Worm (Caenorhabditis elegans) whole organism, young adult: ENCODE data around the gene thn-1.

Source experiments
- B0019.2 ChIP-seq: fragments of 200-800 bp; sonication (Bioruptor generic); conservative IDR thresholded peaks from 2 replicates; pipeline ENCODE4 v1.3.6; 2022; ENCODE audit warnings: missing genetic modification reagents, missing genetic modification characterization, missing compliant biosample characterization
- B0261.1 ChIP-seq: sonication (generic microtip); optimal IDR thresholded peaks from 2 replicates; lab custom pipeline; 2016; ENCODE audit warnings: mild to moderate bottlenecking, missing genetic modification characterization, moderate library complexity, missing compliant biosample characterization
- B0336.3 ChIP-seq: fragments of 200-800 bp; sonication (Bioruptor generic); IDR thresholded peaks from 2 replicates; pipeline ENCODE4 v1.3.6; 2022; ENCODE audit warnings: missing genetic modification characterization, missing compliant biosample characterization
- F22D6.2 ChIP-seq: sonication (generic microtip); optimal IDR thresholded peaks from 2 replicates; lab custom pipeline; 2016; ENCODE audit warnings: mild to moderate bottlenecking, missing genetic modification characterization, missing compliant biosample characterization
- F37B4.10 ChIP-seq: fragments of 200-800 bp; sonication (Bioruptor generic); IDR thresholded peaks from 2 replicates; pipeline ENCODE4 v1.3.6; 2022; ENCODE audit warnings: missing genetic modification characterization, missing compliant biosample characterization
- F39B2.1 ChIP-seq: fragments of 200-800 bp; sonication (Bioruptor generic); IDR thresholded peaks from 2 replicates; pipeline ENCODE4 v1.3.6; 2022; ENCODE audit warnings: missing genetic modification reagents, missing genetic modification characterization, missing compliant biosample characterization
- F52B5.7 ChIP-seq: sonication (generic microtip); optimal IDR thresholded peaks from 2 replicates; lab custom pipeline; 2016; ENCODE audit warnings: mild to moderate bottlenecking, missing genetic modification characterization, missing compliant biosample characterization
- T07F8.4 ChIP-seq: sonication (generic microtip); optimal IDR thresholded peaks from 2 replicates; lab custom pipeline; 2016; ENCODE audit warnings: mild to moderate bottlenecking, missing genetic modification characterization, moderate library complexity, missing compliant biosample characterization
- Y67H2A.10 ChIP-seq: fragments of 200-800 bp; sonication (Bioruptor generic); conservative IDR thresholded peaks from 2 replicates; pipeline ENCODE4 v1.3.6; 2022; ENCODE audit warnings: missing genetic modification reagents, missing genetic modification characterization, missing compliant biosample characterization
- ZK185.1 ChIP-seq: sonication (generic microtip); optimal IDR thresholded peaks from 2 replicates; lab custom pipeline; 2016; ENCODE audit warnings: mild to moderate bottlenecking, missing genetic modification characterization, missing compliant biosample characterization; ENCODE audit not compliant: poor library complexity, severe bottlenecking
- akir-1 ChIP-seq: fragments of 200-800 bp; sonication (Bioruptor generic); optimal IDR thresholded peaks from 2 replicates; lab custom pipeline; 2018; ENCODE audit warnings: mild to moderate bottlenecking, missing genetic modification characterization, moderate library complexity, missing compliant biosample characterization
- aptf-3 ChIP-seq: fragments of 200-800 bp; sonication (Bioruptor generic); IDR thresholded peaks from 2 replicates; pipeline ENCODE4 v1.3.6; 2022; ENCODE audit warnings: missing genetic modification characterization, missing compliant biosample characterization
- athp-1 ChIP-seq: sonication (generic microtip); optimal IDR thresholded peaks from 2 replicates; lab custom pipeline; 2017; ENCODE audit warnings: mild to moderate bottlenecking, missing genetic modification characterization, missing compliant biosample characterization
- attf-5 ChIP-seq: fragments of 200-800 bp; sonication (Bioruptor generic); optimal IDR thresholded peaks from 2 replicates; lab custom pipeline; 2018; ENCODE audit warnings: mild to moderate bottlenecking, missing genetic modification characterization, missing compliant biosample characterization
- bed-2 ChIP-seq: fragments of 200-800 bp; sonication (Bioruptor generic); IDR thresholded peaks from 2 replicates; pipeline ENCODE4 v1.3.6; 2022; ENCODE audit warnings: missing genetic modification reagents, missing genetic modification characterization, missing compliant biosample characterization
- cebp-2 ChIP-seq: fragments of 200-800 bp; sonication (Bioruptor generic); IDR thresholded peaks from 2 replicates; pipeline ENCODE4 v1.3.6; 2022; ENCODE audit warnings: missing genetic modification characterization, missing compliant biosample characterization
- ceh-100 ChIP-seq: fragments of 200-800 bp; sonication (Bioruptor generic); IDR thresholded peaks from 2 replicates; pipeline ENCODE4 v1.3.6; 2022; ENCODE audit warnings: missing genetic modification reagents, missing genetic modification characterization, missing compliant biosample characterization
- ceh-58 ChIP-seq: fragments of 200-800 bp; sonication (Bioruptor generic); IDR thresholded peaks from 2 replicates; pipeline ENCODE4 v1.3.6; 2022; ENCODE audit warnings: missing genetic modification characterization, missing compliant biosample characterization
- efl-1 ChIP-seq: fragments of 150-350 bp; optimal IDR thresholded peaks from 2 replicates; lab custom pipeline; 2014; ENCODE audit warnings: missing biosample characterization, missing genetic modification reagents, missing genetic modification characterization
- egl-44 ChIP-seq: fragments of 200-800 bp; sonication (Bioruptor generic); IDR thresholded peaks from 2 replicates; pipeline ENCODE4 v1.3.6; 2022; ENCODE audit warnings: missing genetic modification reagents, missing genetic modification characterization, missing compliant biosample characterization
- ekl-4 ChIP-seq: fragments of 200-800 bp; sonication (Bioruptor generic); IDR thresholded peaks from 2 replicates; pipeline ENCODE4 v1.3.6; 2022; ENCODE audit warnings: missing genetic modification reagents, missing genetic modification characterization, missing compliant biosample characterization
- hlh-26 ChIP-seq: fragments of 200-800 bp; sonication (Bioruptor generic); conservative IDR thresholded peaks from 2 replicates; pipeline ENCODE4 v1.3.6; 2022; ENCODE audit warnings: missing genetic modification reagents, missing genetic modification characterization, missing compliant biosample characterization
- hmg-1.2 ChIP-seq: fragments of 200-800 bp; sonication (Bioruptor generic); IDR thresholded peaks from 2 replicates; pipeline ENCODE4 v1.3.6; 2022; ENCODE audit warnings: missing genetic modification reagents, missing genetic modification characterization, missing compliant biosample characterization
- hrde-1 ChIP-seq: sonication (generic microtip); optimal IDR thresholded peaks from 2 replicates; lab custom pipeline; 2016; ENCODE audit warnings: missing genetic modification characterization, mild to moderate bottlenecking, missing compliant biosample characterization, moderate library complexity, missing genotype, missing genetic modification reagents, borderline replicate concordance
- hsf-1 ChIP-seq: fragments of 200-800 bp; sonication (Bioruptor generic); IDR thresholded peaks from 2 replicates; pipeline ENCODE4 v1.3.6; 2022; ENCODE audit warnings: missing genetic modification reagents, missing genetic modification characterization, missing compliant biosample characterization
- lag-1 ChIP-seq: fragments of 200-800 bp; sonication (Bioruptor generic); IDR thresholded peaks from 2 replicates; pipeline ENCODE4 v1.3.6; 2022; ENCODE audit warnings: missing genetic modification reagents, missing genetic modification characterization, missing compliant biosample characterization
- let-607 ChIP-seq, 2 experiments: fragments of 200-800 bp in 1 of 2; sonication (Bioruptor generic) in 1 of 2; sonication (generic microtip) in 1 of 2; optimal IDR thresholded peaks; 2 replicates each; lab custom pipeline; 2016 to 2018; ENCODE audit warnings: mild to moderate bottlenecking in 2 of 2, missing compliant biosample characterization in 2 of 2, missing genetic modification characterization in 2 of 2, moderate library complexity in 2 of 2, missing genotype in 1 of 2
- lin-26 ChIP-seq: fragments of 200-800 bp; sonication (Bioruptor generic); IDR thresholded peaks from 2 replicates; pipeline ENCODE4 v1.3.6; 2022; ENCODE audit warnings: missing genetic modification reagents, missing genetic modification characterization, missing compliant biosample characterization
- lin-35 ChIP-seq, 3 experiments: fragments of 150-350 bp in 2 of 3; sonication (generic microtip) in 1 of 3; optimal IDR thresholded peaks; 2 replicates each; lab custom pipeline; 2014 to 2018; ENCODE audit warnings: missing biosample characterization in 3 of 3, missing genetic modification characterization in 3 of 3, missing genetic modification reagents in 3 of 3
- lin-40 ChIP-seq: sonication (generic microtip); optimal IDR thresholded peaks from 2 replicates; lab custom pipeline; 2016; ENCODE audit warnings: missing genetic modification characterization, mild to moderate bottlenecking, missing compliant biosample characterization, missing genotype, missing genetic modification reagents
- lin-54 ChIP-seq: fragments of 200-800 bp; sonication (Bioruptor generic); optimal IDR thresholded peaks from 2 replicates; lab custom pipeline; 2018; ENCODE audit warnings: mild to moderate bottlenecking, missing genetic modification characterization, missing compliant biosample characterization
- lir-1 ChIP-seq: fragments of 200-800 bp; sonication (Bioruptor generic); conservative IDR thresholded peaks from 2 replicates; pipeline ENCODE4 v1.3.6; 2022; ENCODE audit warnings: missing genetic modification reagents, missing genetic modification characterization, missing compliant biosample characterization
- lsy-27 ChIP-seq: sonication (generic microtip); optimal IDR thresholded peaks from 2 replicates; lab custom pipeline; 2017; ENCODE audit warnings: missing genetic modification characterization, mild to moderate bottlenecking, missing compliant biosample characterization, antibody characterized with exemption, missing genotype, borderline replicate concordance; ENCODE audit not compliant: insufficient read depth
- madf-10 ChIP-seq: sonication (generic microtip); optimal IDR thresholded peaks from 2 replicates; lab custom pipeline; 2016; ENCODE audit warnings: mild to moderate bottlenecking, missing genetic modification characterization, missing compliant biosample characterization
- madf-3 ChIP-seq: fragments of 200-800 bp; sonication (Bioruptor generic); IDR thresholded peaks from 2 replicates; pipeline ENCODE4 v1.3.6; 2022; ENCODE audit warnings: missing genetic modification reagents, missing genetic modification characterization, missing compliant biosample characterization
- madf-8 ChIP-seq: fragments of 200-800 bp; sonication (Bioruptor generic); conservative IDR thresholded peaks from 2 replicates; pipeline ENCODE4 v1.3.6; 2022; ENCODE audit warnings: missing genetic modification reagents, missing genetic modification characterization, missing compliant biosample characterization
- mcd-1 ChIP-seq: fragments of 200-800 bp; sonication (Bioruptor generic); IDR thresholded peaks from 2 replicates; pipeline ENCODE4 v1.3.6; 2022; ENCODE audit warnings: missing genetic modification reagents, missing genetic modification characterization, missing compliant biosample characterization
- mes-4 ChIP-seq: sonication (generic microtip); optimal IDR thresholded peaks from 2 replicates; lab custom pipeline; 2016; ENCODE audit warnings: missing genotype, missing genetic modification characterization, missing compliant biosample characterization
- mxl-1 ChIP-seq: sonication (generic microtip); optimal IDR thresholded peaks from 2 replicates; lab custom pipeline; 2016; ENCODE audit warnings: missing genetic modification characterization, missing compliant biosample characterization
- nhr-80 ChIP-seq: sonication (generic microtip); optimal IDR thresholded peaks from 2 replicates; lab custom pipeline; 2016; ENCODE audit warnings: missing genetic modification characterization, missing compliant biosample characterization
- nhr-90 ChIP-seq: sonication (generic microtip); optimal IDR thresholded peaks from 2 replicates; lab custom pipeline; 2016; ENCODE audit warnings: missing genotype, mild to moderate bottlenecking, missing genetic modification characterization, missing compliant biosample characterization
- zfh-2 ChIP-seq: fragments of 200-800 bp; sonication (Bioruptor generic); conservative IDR thresholded peaks from 2 replicates; pipeline ENCODE4 v1.3.6; 2022; ENCODE audit warnings: missing genetic modification reagents, missing genetic modification characterization, missing compliant biosample characterization

The thn-1 gene

ce11 chrIV:12371879-12372278 lies 8.0 kb upstream of the thn-1 start, which contains the start of gene wdr-46 (continued):
- peak; percentile 42 for TF ChIP-seq ZK185.1 (tag; lab: Kevin White, UChicago)
- no peak for TF ChIP-seq lin-40 (tag; lab: Kevin White, UChicago)
- no peak for TF ChIP-seq aptf-3 (GFP tag; lab: Robert Waterston, UW)
- peak; percentile 45 for TF ChIP-seq hmg-1.2
- no peak for TF ChIP-seq Y67H2A.10
- no peak for TF ChIP-seq mes-4 (tag; lab: Kevin White, UChicago)
- no peak for TF ChIP-seq mxl-1
- TF ChIP-seq cebp-2 = no peak
- TF ChIP-seq egl-44 (GFP tag; lab: Robert Waterston, UW) = no peak
- TF ChIP-seq nhr-80 = no peak
- TF ChIP-seq madf-3 (GFP tag; lab: Robert Waterston, UW) = 0 out of 2 replicates have a peak, but pooled peaks have one; percentile 35
- TF ChIP-seq athp-1 (tag; lab: Kevin White, UChicago) = no peak
- no peak for TF ChIP-seq akir-1 (GFP tag; lab: Kevin White, UChicago)
- peak; percentile 97 for TF ChIP-seq lin-54
- TF ChIP-seq B0261.1 (tag; lab: Kevin White, UChicago) = no peak
- no peak for TF ChIP-seq lir-1 (GFP tag; lab: Robert Waterston, UW)
- no peak for TF ChIP-seq zfh-2 (GFP tag; lab: Robert Waterston, UW)
- no peak for TF ChIP-seq lsy-27 (tag; lab: Kevin White, UChicago)
- peak; percentile 84 for TF ChIP-seq efl-1 (GFP tag; lab: Kevin White, UChicago)
- no peak for TF ChIP-seq lin-26 (GFP tag; lab: Robert Waterston, UW)
- TF ChIP-seq ceh-100 = peak; percentile 17; the same call in 1 of the 2 replicates
- no peak for TF ChIP-seq ceh-58
- no peak for TF ChIP-seq let-607 (tag; optimal IDR thresholded peaks at IDR 0.05; lab: Kevin White, UChicago)
- TF ChIP-seq F52B5.7 (tag; lab: Kevin White, UChicago) = no peak
- TF ChIP-seq F39B2.1 = no peak
- TF ChIP-seq mcd-1 (GFP tag; lab: Robert Waterston, UW) = peak; percentile 71
- TF ChIP-seq F37B4.10 = no peak
- TF ChIP-seq hrde-1 (tag; lab: Kevin White, UChicago) = no peak
- no peak for TF ChIP-seq hlh-26 (GFP tag; lab: Robert Waterston, UW)
- no peak for TF ChIP-seq hsf-1 (GFP tag; lab: Robert Waterston, UW)
- no peak for TF ChIP-seq B0336.3
- no peak for TF ChIP-seq B0019.2 (GFP tag; lab: Robert Waterston, UW)
- TF ChIP-seq lag-1 (GFP tag; lab: Robert Waterston, UW) = no peak
- no peak for TF ChIP-seq nhr-90 (tag; lab: Kevin White, UChicago)
- peak; percentile 67 for TF ChIP-seq attf-5 (GFP tag; lab: Kevin White, UChicago)
- peak; percentile 31 for TF ChIP-seq madf-10
- no peak for TF ChIP-seq F22D6.2 (tag; lab: Kevin White, UChicago)
- peak; percentile 75 for TF ChIP-seq ekl-4 (GFP tag; lab: Robert Waterston, UW)
- TF ChIP-seq madf-8 (GFP tag; lab: Robert Waterston, UW) = peak; percentile 30; the same call in 1 of the 2 replicates
- no peak for TF ChIP-seq T07F8.4 (tag; lab: Kevin White, UChicago)
- no peak for TF ChIP-seq bed-2
- peak; percentile 65 to 95 (median 79) for TF ChIP-seq lin-35 (GFP tag; optimal IDR thresholded peaks at IDR 0.05; lab: Kevin White, UChicago)
- TF ChIP-seq, all 124 proteins: peak for 36
